Worm (Caenorhabditis elegans) whole organism, L2 larva: ENCODE measurements around the gene F49H12.2.

Experiments
- R02D3.7 ChIP-seq: fragments of 150-350 bp; optimal IDR thresholded peaks from 2 replicates; lab custom pipeline; 2014; ENCODE audit warnings: missing biosample characterization, missing genetic modification characterization
- ZK546.5 ChIP-seq: sonication (generic microtip); optimal IDR thresholded peaks from 2 replicates; lab custom pipeline; 2017; ENCODE audit warnings: missing biosample characterization, missing genetic modification characterization
- alr-1 ChIP-seq: fragments of 150-350 bp; optimal IDR thresholded peaks from 2 replicates; lab custom pipeline; 2014; ENCODE audit warnings: missing biosample characterization, missing genetic modification characterization
- aly-2 ChIP-seq: fragments of 150-350 bp; optimal IDR thresholded peaks from 2 replicates; lab custom pipeline; 2014; ENCODE audit warnings: missing biosample characterization, missing genetic modification characterization
- blmp-1 ChIP-seq: sonication (generic microtip); optimal IDR thresholded peaks from 2 replicates; lab custom pipeline; 2017; ENCODE audit warnings: missing genetic modification characterization, mild to moderate bottlenecking, missing compliant biosample characterization, antibody characterized with exemption, moderate library complexity; ENCODE audit not compliant: insufficient read depth
- ceh-16 ChIP-seq: fragments of 150-350 bp; optimal IDR thresholded peaks from 2 replicates; lab custom pipeline; 2014; ENCODE audit warnings: missing biosample characterization, missing genetic modification characterization
- dmd-4 ChIP-seq: sonication (generic microtip); optimal IDR thresholded peaks from 2 replicates; lab custom pipeline; 2017; ENCODE audit warnings: missing biosample characterization, missing genetic modification characterization
- elt-1 ChIP-seq: fragments of 150-350 bp; optimal IDR thresholded peaks from 2 replicates; lab custom pipeline; 2014; ENCODE audit warnings: missing biosample characterization, missing genetic modification characterization
- elt-3 ChIP-seq: sonication (generic microtip); optimal IDR thresholded peaks from 2 replicates; lab custom pipeline; 2017; ENCODE audit warnings: missing biosample characterization, missing genetic modification characterization
- lin-11 ChIP-seq: fragments of 150-350 bp; sonication (generic microtip); optimal IDR thresholded peaks from 2 replicates; lab custom pipeline; 2014; ENCODE audit warnings: missing biosample characterization, missing genetic modification characterization, inconsistent platforms, mixed read lengths
- lin-13 ChIP-seq: fragments of 150-350 bp; optimal IDR thresholded peaks from 2 replicates; lab custom pipeline; 2014; ENCODE audit warnings: missing biosample characterization, missing genetic modification reagents, missing genetic modification characterization
- nhr-11 ChIP-seq: fragments of 150-350 bp; optimal IDR thresholded peaks from 2 replicates; lab custom pipeline; 2014; ENCODE audit warnings: missing biosample characterization, missing genetic modification characterization
- nhr-129 ChIP-seq: fragments of 150-350 bp; optimal IDR thresholded peaks from 2 replicates; lab custom pipeline; 2014; ENCODE audit warnings: missing biosample characterization, missing genetic modification characterization
- nhr-21 ChIP-seq: fragments of 150-350 bp; optimal IDR thresholded peaks from 2 replicates; lab custom pipeline; 2014; ENCODE audit warnings: missing biosample characterization, missing genetic modification characterization
- nhr-25 ChIP-seq: fragments of 150-350 bp; sonication (generic microtip); optimal IDR thresholded peaks from 3 replicates; lab custom pipeline; 2014; ENCODE audit warnings: missing biosample characterization, missing genetic modification characterization
- nhr-6 ChIP-seq: fragments of 150-350 bp; optimal IDR thresholded peaks from 2 replicates; lab custom pipeline; 2014; ENCODE audit warnings: missing biosample characterization, missing genetic modification characterization
- sem-4 ChIP-seq: fragments of 150-350 bp; optimal IDR thresholded peaks from 2 replicates; lab custom pipeline; 2014; ENCODE audit warnings: missing biosample characterization, missing genetic modification reagents, missing genetic modification characterization
- sma-3 ChIP-seq: sonication (generic microtip); optimal IDR thresholded peaks from 2 replicates; lab custom pipeline; 2016; ENCODE audit warnings: missing genetic modification reagents, missing genetic modification characterization, missing compliant biosample characterization
- sma-9 ChIP-seq, 2 experiments: fragments of 150-350 bp in 1 of 2; sonication (generic microtip) in 1 of 2; optimal IDR thresholded peaks; 2 replicates each; lab custom pipeline; 2014 to 2016; ENCODE audit warnings: missing genetic modification characterization in 2 of 2, mild to moderate bottlenecking in 1 of 2, missing biosample characterization in 1 of 2, missing compliant biosample characterization in 1 of 2, missing genetic modification reagents in 1 of 2, moderate library complexity in 1 of 2
- snpc-4 ChIP-seq: fragments of 150-350 bp; optimal IDR thresholded peaks from 2 replicates; lab custom pipeline; 2014; ENCODE audit warnings: missing biosample characterization, missing genetic modification characterization
- unc-39 ChIP-seq: fragments of 150-350 bp; optimal IDR thresholded peaks from 2 replicates; lab custom pipeline; 2014; ENCODE audit warnings: missing biosample characterization, missing genetic modification characterization
- unc-55 ChIP-seq: fragments of 150-350 bp; sonication (generic microtip); optimal IDR thresholded peaks from 3 replicates; lab custom pipeline; 2014; ENCODE audit warnings: missing biosample characterization, missing genetic modification reagents, missing genetic modification characterization
- zag-1 ChIP-seq: fragments of 150-350 bp; optimal IDR thresholded peaks from 2 replicates; lab custom pipeline; 2014; ENCODE audit warnings: missing biosample characterization, missing genetic modification characterization
- ztf-1 ChIP-seq: fragments of 200-800 bp; sonication (Bioruptor generic); conservative IDR thresholded peaks from 2 replicates; pipeline ENCODE4 v1.3.6; 2022; ENCODE audit warnings: missing genetic modification characterization, missing compliant biosample characterization
- ztf-11 ChIP-seq: sonication (generic microtip); optimal IDR thresholded peaks from 2 replicates; lab custom pipeline; 2017; ENCODE audit warnings: missing biosample characterization, missing genetic modification characterization
- ztf-4 ChIP-seq: fragments of 150-350 bp; optimal IDR thresholded peaks from 2 replicates; lab custom pipeline; 2014; ENCODE audit warnings: missing biosample characterization, missing genetic modification characterization

Gene F49H12.2

DNA sequence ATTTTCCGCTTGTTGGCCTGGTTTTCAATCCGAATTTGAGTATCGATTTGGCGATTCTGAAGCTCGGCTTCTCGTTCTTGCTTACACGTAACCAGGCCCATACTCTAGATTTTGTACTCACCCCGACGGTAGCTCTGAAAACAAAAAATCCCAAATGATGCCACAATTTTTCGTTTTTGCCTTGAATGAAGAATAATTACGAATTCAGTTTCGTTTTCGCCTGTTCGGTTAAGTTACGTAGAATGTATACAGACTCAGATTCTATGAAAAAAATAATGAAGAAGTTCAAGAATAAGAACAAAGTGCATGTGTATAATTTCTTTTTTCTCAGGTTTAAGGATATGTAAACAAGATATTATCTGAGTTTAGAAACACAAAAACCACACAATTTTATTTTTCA lies 35.9 kb downstream of the F49H12.2 start, which contains the start of gene gpa-5:
Gene gpa-5 (minus strand): TSS at position 101 of the 400 bp plus-strand sequence.
- TF ChIP-seq sma-3 (GFP tag; lab: Kevin White, UChicago) (no peak), nhr-11 (no peak), blmp-1 (tag; lab: Kevin White, UChicago) (no peak), elt-1 (tag; lab: Kevin White, UChicago) (no peak), ztf-1 (GFP tag; lab: Robert Waterston, UW) (no peak), nhr-129 (tag; lab: Kevin White, UChicago) (no peak), sem-4 (no peak)

DNA sequence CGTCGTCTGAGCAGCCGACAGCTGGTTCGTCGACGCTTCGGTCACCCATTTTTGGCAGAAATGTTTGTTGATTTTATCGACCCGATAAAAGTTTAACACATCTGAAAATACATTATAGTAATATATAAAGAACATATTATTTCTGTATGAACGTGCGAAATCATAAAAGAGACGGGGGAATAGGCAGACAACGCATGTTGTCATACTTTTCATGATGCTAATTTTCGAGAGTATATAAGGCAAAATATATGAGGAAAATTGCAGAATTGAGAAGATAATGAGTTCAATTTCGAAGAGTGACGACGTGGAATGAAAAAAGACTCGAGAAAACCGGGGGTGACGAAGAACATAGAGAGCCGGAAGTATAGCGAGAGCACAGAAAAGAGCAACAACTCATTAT lies 45.1 kb downstream of the F49H12.2 start, which contains the start of gene F53B1.8:
Gene F53B1.8 (minus strand): TSS at position 101 of the 400 bp plus-strand sequence.
- TF ChIP-seq zag-1 (tag; lab: Kevin White, UChicago) (no peak), nhr-25 (tag; lab: Kevin White, UChicago) (no peak), sem-4 (no peak)

DNA sequence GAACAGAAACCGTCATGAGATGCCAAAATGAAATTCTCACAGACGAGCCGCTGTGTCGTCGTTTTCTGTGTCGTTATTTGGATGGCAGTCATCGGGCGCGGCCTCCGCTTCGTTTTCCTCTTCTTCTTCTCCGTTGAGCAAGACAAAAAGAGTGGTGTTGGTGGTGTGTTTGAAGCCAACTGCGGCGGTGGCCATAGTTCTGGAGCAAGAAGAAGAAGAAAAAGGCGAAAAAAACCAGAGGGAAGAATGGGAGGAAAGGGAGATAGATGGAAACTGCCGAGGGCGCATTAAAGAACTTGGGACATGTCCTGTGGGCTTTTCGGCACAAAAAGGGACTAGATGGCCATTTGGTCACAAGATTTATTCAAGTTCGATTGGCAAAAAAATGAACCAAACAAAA lies 46.6 kb downstream of the F49H12.2 start, which contains the start of gene F53B1.9:
Gene F53B1.9 (minus strand): TSS at position 195 of the 400 bp plus-strand sequence.
- TF ChIP-seq lin-11 (tag; lab: Kevin White, UChicago) (no peak), ztf-11 (tag; lab: Kevin White, UChicago) (no peak), ZK546.5 (tag; lab: Kevin White, UChicago) (no peak), R02D3.7 (tag; lab: Kevin White, UChicago) (no peak), ztf-4 (no peak), alr-1 (tag; lab: Kevin White, UChicago) (no peak), lin-13 (GFP tag; lab: Kevin White, UChicago) (no peak), aly-2 (tag; lab: Kevin White, UChicago) (no peak), nhr-6 (no peak), ztf-1 (GFP tag; lab: Robert Waterston, UW) (no peak), elt-3 (tag; lab: Kevin White, UChicago) (no peak), nhr-25 (tag; lab: Kevin White, UChicago) (no peak), unc-39 (tag; lab: Kevin White, UChicago) (no peak), unc-55 (GFP tag; lab: Kevin White, UChicago) (no peak), nhr-21 (tag; lab: Kevin White, UChicago) (no peak), ceh-16 (no peak), snpc-4 (tag; lab: Kevin White, UChicago) (no peak), sma-9 (GFP tag; optimal IDR thresholded peaks at IDR 0.05; lab: Kevin White, UChicago) (no peak), sma-9 (tag; optimal IDR thresholded peaks at IDR 0.05; lab: Kevin White, UChicago) (no peak), dmd-4 (tag; lab: Kevin White, UChicago) (no peak)
